Worm (Caenorhabditis elegans) whole organism, L2 larva: ENCODE results near the gene ZK470.1.

ENCODE experiments used
- C34F6.9 ChIP-seq: fragments of 150-350 bp; optimal IDR thresholded peaks from 2 replicates; lab custom pipeline; 2014; ENCODE audit warnings: missing biosample characterization, missing genetic modification characterization
- F13H6.1 ChIP-seq: sonication (generic microtip); optimal IDR thresholded peaks from 2 replicates; lab custom pipeline; 2016; ENCODE audit warnings: missing genetic modification characterization, missing compliant biosample characterization
- R02D3.7 ChIP-seq: fragments of 150-350 bp; optimal IDR thresholded peaks from 2 replicates; lab custom pipeline; 2014; ENCODE audit warnings: missing biosample characterization, missing genetic modification characterization
- Y55F3AM.14 ChIP-seq: fragments of 200-800 bp; sonication (Bioruptor generic); optimal IDR thresholded peaks from 2 replicates; lab custom pipeline; 2018; ENCODE audit warnings: mild to moderate bottlenecking, missing genetic modification characterization, missing compliant biosample characterization
- ZK546.5 ChIP-seq: sonication (generic microtip); optimal IDR thresholded peaks from 2 replicates; lab custom pipeline; 2017; ENCODE audit warnings: missing biosample characterization, missing genetic modification characterization
- alr-1 ChIP-seq: fragments of 150-350 bp; optimal IDR thresholded peaks from 2 replicates; lab custom pipeline; 2014; ENCODE audit warnings: missing biosample characterization, missing genetic modification characterization
- aly-2 ChIP-seq: fragments of 150-350 bp; optimal IDR thresholded peaks from 2 replicates; lab custom pipeline; 2014; ENCODE audit warnings: missing biosample characterization, missing genetic modification characterization
- ama-1 ChIP-seq: fragments of 150-350 bp; optimal IDR thresholded peaks from 2 replicates; lab custom pipeline; 2018; ENCODE audit warnings: inconsistent platforms
- blmp-1 ChIP-seq: sonication (generic microtip); optimal IDR thresholded peaks from 2 replicates; lab custom pipeline; 2017; ENCODE audit warnings: missing genetic modification characterization, mild to moderate bottlenecking, missing compliant biosample characterization, antibody characterized with exemption, moderate library complexity; ENCODE audit not compliant: insufficient read depth
- ceh-16 ChIP-seq: fragments of 150-350 bp; optimal IDR thresholded peaks from 2 replicates; lab custom pipeline; 2014; ENCODE audit warnings: missing biosample characterization, missing genetic modification characterization
- ceh-82 ChIP-seq: fragments of 150-350 bp; optimal IDR thresholded peaks from 2 replicates; lab custom pipeline; 2014; ENCODE audit warnings: missing biosample characterization, missing genetic modification characterization
- crh-2 ChIP-seq: sonication (generic microtip); optimal IDR thresholded peaks from 2 replicates; lab custom pipeline; 2017; ENCODE audit warnings: missing biosample characterization, missing genetic modification characterization
- dmd-4 ChIP-seq: sonication (generic microtip); optimal IDR thresholded peaks from 2 replicates; lab custom pipeline; 2017; ENCODE audit warnings: missing biosample characterization, missing genetic modification characterization
- egl-27 ChIP-seq: sonication (generic microtip); optimal IDR thresholded peaks from 3 replicates; lab custom pipeline; 2017; ENCODE audit warnings: missing biosample characterization, missing genetic modification reagents, missing genetic modification characterization
- elt-1 ChIP-seq: fragments of 150-350 bp; optimal IDR thresholded peaks from 2 replicates; lab custom pipeline; 2014; ENCODE audit warnings: missing biosample characterization, missing genetic modification characterization
- elt-3 ChIP-seq: sonication (generic microtip); optimal IDR thresholded peaks from 2 replicates; lab custom pipeline; 2017; ENCODE audit warnings: missing biosample characterization, missing genetic modification characterization
- fos-1 ChIP-seq: fragments of 150-350 bp; optimal IDR thresholded peaks from 2 replicates; lab custom pipeline; 2014; ENCODE audit warnings: missing biosample characterization, missing genetic modification characterization
- gmeb-1 ChIP-seq: fragments of 150-350 bp; optimal IDR thresholded peaks from 2 replicates; lab custom pipeline; 2014; ENCODE audit warnings: missing biosample characterization, missing genetic modification characterization
- lin-11 ChIP-seq: fragments of 150-350 bp; sonication (generic microtip); optimal IDR thresholded peaks from 2 replicates; lab custom pipeline; 2014; ENCODE audit warnings: missing biosample characterization, missing genetic modification characterization, inconsistent platforms, mixed read lengths
- lin-13 ChIP-seq: fragments of 150-350 bp; optimal IDR thresholded peaks from 2 replicates; lab custom pipeline; 2014; ENCODE audit warnings: missing biosample characterization, missing genetic modification reagents, missing genetic modification characterization
- lin-39 ChIP-seq: fragments of 150-350 bp; optimal IDR thresholded peaks from 2 replicates; lab custom pipeline; 2014; ENCODE audit warnings: missing biosample characterization, missing genetic modification reagents, missing genetic modification characterization
- lsy-2 ChIP-seq, 2 experiments: fragments of 150-350 bp in 1 of 2; sonication (generic microtip) in 1 of 2; optimal IDR thresholded peaks; 2 replicates each; lab custom pipeline; 2014 to 2017; ENCODE audit warnings: missing biosample characterization in 2 of 2, missing genetic modification characterization in 2 of 2
- mab-5 ChIP-seq: fragments of 150-350 bp; optimal IDR thresholded peaks from 2 replicates; lab custom pipeline; 2014; ENCODE audit warnings: missing biosample characterization, missing genetic modification characterization
- mbf-1 ChIP-seq: sonication (generic microtip); optimal IDR thresholded peaks from 2 replicates; lab custom pipeline; 2017; ENCODE audit warnings: missing biosample characterization, missing genetic modification characterization
- mdl-1 ChIP-seq, 2 experiments: fragments of 150-350 bp in 1 of 2; sonication (generic microtip) in 1 of 2; optimal IDR thresholded peaks; 2 replicates each; lab custom pipeline; 2017; ENCODE audit warnings: missing biosample characterization in 2 of 2, missing genetic modification characterization in 2 of 2
- nhr-10 ChIP-seq: sonication (generic microtip); optimal IDR thresholded peaks from 2 replicates; lab custom pipeline; 2017; ENCODE audit warnings: missing biosample characterization, missing genetic modification characterization
- nhr-11 ChIP-seq: fragments of 150-350 bp; optimal IDR thresholded peaks from 2 replicates; lab custom pipeline; 2014; ENCODE audit warnings: missing biosample characterization, missing genetic modification characterization
- nhr-12 ChIP-seq: fragments of 150-350 bp; optimal IDR thresholded peaks from 2 replicates; lab custom pipeline; 2014; ENCODE audit warnings: missing biosample characterization, missing genetic modification characterization
- nhr-129 ChIP-seq: fragments of 150-350 bp; optimal IDR thresholded peaks from 2 replicates; lab custom pipeline; 2014; ENCODE audit warnings: missing biosample characterization, missing genetic modification characterization
- nhr-21 ChIP-seq: fragments of 150-350 bp; optimal IDR thresholded peaks from 2 replicates; lab custom pipeline; 2014; ENCODE audit warnings: missing biosample characterization, missing genetic modification characterization
- nhr-23 ChIP-seq: fragments of 150-350 bp; optimal IDR thresholded peaks from 2 replicates; lab custom pipeline; 2014; ENCODE audit warnings: missing biosample characterization, missing genetic modification reagents, missing genetic modification characterization
- nhr-237 ChIP-seq: fragments of 150-350 bp; optimal IDR thresholded peaks from 2 replicates; lab custom pipeline; 2014; ENCODE audit warnings: missing biosample characterization, missing genetic modification characterization
- nhr-25 ChIP-seq: fragments of 150-350 bp; sonication (generic microtip); optimal IDR thresholded peaks from 3 replicates; lab custom pipeline; 2014; ENCODE audit warnings: missing biosample characterization, missing genetic modification characterization
- nhr-6 ChIP-seq: fragments of 150-350 bp; optimal IDR thresholded peaks from 2 replicates; lab custom pipeline; 2014; ENCODE audit warnings: missing biosample characterization, missing genetic modification characterization
- nhr-77 ChIP-seq: fragments of 150-350 bp; optimal IDR thresholded peaks from 2 replicates; lab custom pipeline; 2014; ENCODE audit warnings: missing biosample characterization, missing genetic modification characterization
- peb-1 ChIP-seq: fragments of 150-350 bp; optimal IDR thresholded peaks from 2 replicates; lab custom pipeline; 2014; ENCODE audit warnings: missing biosample characterization, missing genetic modification characterization
- sem-4 ChIP-seq: fragments of 150-350 bp; optimal IDR thresholded peaks from 2 replicates; lab custom pipeline; 2014; ENCODE audit warnings: missing biosample characterization, missing genetic modification reagents, missing genetic modification characterization
- skn-1 ChIP-seq: sonication (generic microtip); optimal IDR thresholded peaks from 2 replicates; lab custom pipeline; 2017; ENCODE audit warnings: missing biosample characterization, missing genetic modification characterization
- sma-3 ChIP-seq: sonication (generic microtip); optimal IDR thresholded peaks from 2 replicates; lab custom pipeline; 2016; ENCODE audit warnings: missing genetic modification reagents, missing genetic modification characterization, missing compliant biosample characterization
- sma-9 ChIP-seq, 2 experiments: fragments of 150-350 bp in 1 of 2; sonication (generic microtip) in 1 of 2; optimal IDR thresholded peaks; 2 replicates each; lab custom pipeline; 2014 to 2016; ENCODE audit warnings: missing genetic modification characterization in 2 of 2, mild to moderate bottlenecking in 1 of 2, missing biosample characterization in 1 of 2, missing compliant biosample characterization in 1 of 2, missing genetic modification reagents in 1 of 2, moderate library complexity in 1 of 2
- snpc-4 ChIP-seq: fragments of 150-350 bp; optimal IDR thresholded peaks from 2 replicates; lab custom pipeline; 2014; ENCODE audit warnings: missing biosample characterization, missing genetic modification characterization
- unc-39 ChIP-seq: fragments of 150-350 bp; optimal IDR thresholded peaks from 2 replicates; lab custom pipeline; 2014; ENCODE audit warnings: missing biosample characterization, missing genetic modification characterization
- unc-55 ChIP-seq: fragments of 150-350 bp; sonication (generic microtip); optimal IDR thresholded peaks from 3 replicates; lab custom pipeline; 2014; ENCODE audit warnings: missing biosample characterization, missing genetic modification reagents, missing genetic modification characterization
- unc-62 ChIP-seq: fragments of 150-350 bp; optimal IDR thresholded peaks from 2 replicates; lab custom pipeline; 2014; ENCODE audit warnings: missing biosample characterization, missing genetic modification reagents, missing genetic modification characterization
- zag-1 ChIP-seq: fragments of 150-350 bp; optimal IDR thresholded peaks from 2 replicates; lab custom pipeline; 2014; ENCODE audit warnings: missing biosample characterization, missing genetic modification characterization
- ztf-1 ChIP-seq: fragments of 200-800 bp; sonication (Bioruptor generic); conservative IDR thresholded peaks from 2 replicates; pipeline ENCODE4 v1.3.6; 2022; ENCODE audit warnings: missing genetic modification characterization, missing compliant biosample characterization
- ztf-11 ChIP-seq: sonication (generic microtip); optimal IDR thresholded peaks from 2 replicates; lab custom pipeline; 2017; ENCODE audit warnings: missing biosample characterization, missing genetic modification characterization
- ztf-4 ChIP-seq: fragments of 150-350 bp; optimal IDR thresholded peaks from 2 replicates; lab custom pipeline; 2014; ENCODE audit warnings: missing biosample characterization, missing genetic modification characterization

ZK470.1 gene

ce11 chrX:4136547-4137311 lies 26.8 kb upstream of the ZK470.1 start:
- TF ChIP-seq nhr-129 (tag; lab: Kevin White, UChicago) = peak; percentile 41
- no peak for TF ChIP-seq F13H6.1 (tag; lab: Kevin White, UChicago)
- TF ChIP-seq, all 48 proteins: peak for 1

ce11 chrX:4137452-4138164 lies 25.9 kb upstream of the ZK470.1 start:
- TF ChIP-seq skn-1 (tag; lab: Kevin White, UChicago) = no peak
- peak; percentile 12 for TF ChIP-seq lin-11 (tag; lab: Kevin White, UChicago)
- no peak for TF ChIP-seq ceh-16 (tag; lab: Kevin White, UChicago)
- TF ChIP-seq alr-1 (tag; lab: Kevin White, UChicago) = no peak
- TF ChIP-seq nhr-10 (tag; lab: Kevin White, UChicago) = no peak
- no peak for TF ChIP-seq blmp-1 (tag; lab: Kevin White, UChicago)
- no peak for TF ChIP-seq ztf-11 (tag; lab: Kevin White, UChicago)
- TF ChIP-seq nhr-77 (tag; lab: Kevin White, UChicago) = no peak
- TF ChIP-seq unc-39 (tag; lab: Kevin White, UChicago) = no peak
- no peak for TF ChIP-seq aly-2 (tag; lab: Kevin White, UChicago)
- no peak for TF ChIP-seq elt-3 (tag; lab: Kevin White, UChicago)
- peak; percentile 3 for TF ChIP-seq Y55F3AM.14 (GFP tag; lab: Kevin White, UChicago)
- TF ChIP-seq lin-39 = no peak
- no peak for TF ChIP-seq nhr-11 (tag; lab: Kevin White, UChicago)
- TF ChIP-seq C34F6.9 (tag; lab: Kevin White, UChicago) = peak; percentile 34
- no peak for TF ChIP-seq ceh-82
- TF ChIP-seq nhr-12 (tag; lab: Kevin White, UChicago) = no peak
- TF ChIP-seq sma-3 (GFP tag; lab: Kevin White, UChicago) = no peak
- no peak for TF ChIP-seq unc-55 (GFP tag; lab: Kevin White, UChicago)
- TF ChIP-seq egl-27 (tag; lab: Kevin White, UChicago) = peak; percentile 47
- TF ChIP-seq lsy-2 (tag; optimal IDR thresholded peaks at IDR 0.05; lab: Kevin White, UChicago) = peak in 1 of 2 experiments; percentile 42
- TF ChIP-seq ZK546.5 (tag; lab: Kevin White, UChicago) = no peak
- TF ChIP-seq fos-1 (tag; lab: Kevin White, UChicago) = peak; percentile 28
- TF ChIP-seq ztf-4 (tag; lab: Kevin White, UChicago) = peak; percentile 40
- TF ChIP-seq peb-1 (tag; lab: Kevin White, UChicago) = no peak
- no peak for TF ChIP-seq nhr-6 (tag; lab: Kevin White, UChicago)
- TF ChIP-seq F13H6.1 (tag; lab: Kevin White, UChicago) = peak; percentile 34
- no peak for TF ChIP-seq snpc-4 (tag; lab: Kevin White, UChicago)
- no peak for TF ChIP-seq ama-1
- peak; percentile 12 for TF ChIP-seq gmeb-1
- TF ChIP-seq R02D3.7 (tag; lab: Kevin White, UChicago) = no peak
- TF ChIP-seq nhr-21 = no peak
- no peak for TF ChIP-seq dmd-4
- TF ChIP-seq mdl-1 (tag; optimal IDR thresholded peaks at IDR 0.05; lab: Kevin White, UChicago) = peak in 1 of 2 experiments; percentile 26
- TF ChIP-seq nhr-25 = peak; percentile 47
- TF ChIP-seq nhr-237 (tag; lab: Kevin White, UChicago) = peak; percentile 24
- no peak for TF ChIP-seq unc-62 (GFP tag; lab: Kevin White, UChicago)
- TF ChIP-seq zag-1 (tag; lab: Kevin White, UChicago) = no peak
- TF ChIP-seq nhr-23 (tag; lab: Kevin White, UChicago) = no peak
- TF ChIP-seq ztf-1 (GFP tag; lab: Robert Waterston, UW) = no peak
- no peak for TF ChIP-seq mbf-1
- TF ChIP-seq crh-2 (tag; lab: Kevin White, UChicago) = no peak
- no peak for TF ChIP-seq elt-1 (tag; lab: Kevin White, UChicago)
- TF ChIP-seq mab-5 (tag; lab: Kevin White, UChicago) = peak; percentile 24
- peak; percentile 77 for TF ChIP-seq sma-9 (GFP tag; optimal IDR thresholded peaks at IDR 0.05; lab: Kevin White, UChicago)
- TF ChIP-seq sma-9 (tag; optimal IDR thresholded peaks at IDR 0.05; lab: Kevin White, UChicago) = peak; percentile 22
- peak; percentile 72 for TF ChIP-seq sem-4 (tag; lab: Kevin White, UChicago)
- TF ChIP-seq lin-13 (GFP tag; lab: Kevin White, UChicago) = no peak
- TF ChIP-seq nhr-129 (tag; lab: Kevin White, UChicago) = peak; percentile 62
- TF ChIP-seq, all 48 proteins: peak for 16
